Worm (Caenorhabditis elegans) whole organism, L4 larva: ENCODE measurements around the gene pafo-1.

Experiments used
- egl-27 ChIP-seq: sonication (generic microtip); optimal IDR thresholded peaks from 3 replicates; lab custom pipeline; 2017; ENCODE audit warnings: missing biosample characterization, missing genetic modification reagents, missing genetic modification characterization
- hlh-30 ChIP-seq: sonication (generic microtip); optimal IDR thresholded peaks from 2 replicates; lab custom pipeline; 2017; ENCODE audit warnings: antibody characterized with exemption, mild to moderate bottlenecking, missing genetic modification characterization, missing compliant biosample characterization; ENCODE audit not compliant: insufficient read depth
- jun-1 ChIP-seq: fragments of 150-350 bp; optimal IDR thresholded peaks from 2 replicates; lab custom pipeline; 2014; ENCODE audit warnings: missing biosample characterization, missing genetic modification reagents, missing genetic modification characterization
- nhr-237 ChIP-seq: sonication (generic microtip); optimal IDR thresholded peaks from 2 replicates; lab custom pipeline; 2017; ENCODE audit warnings: missing biosample characterization, missing genetic modification characterization
- skn-1 ChIP-seq: fragments of 150-350 bp; optimal IDR thresholded peaks from 2 replicates; lab custom pipeline; 2014; ENCODE audit warnings: missing biosample characterization, missing genetic modification characterization

DNA sequence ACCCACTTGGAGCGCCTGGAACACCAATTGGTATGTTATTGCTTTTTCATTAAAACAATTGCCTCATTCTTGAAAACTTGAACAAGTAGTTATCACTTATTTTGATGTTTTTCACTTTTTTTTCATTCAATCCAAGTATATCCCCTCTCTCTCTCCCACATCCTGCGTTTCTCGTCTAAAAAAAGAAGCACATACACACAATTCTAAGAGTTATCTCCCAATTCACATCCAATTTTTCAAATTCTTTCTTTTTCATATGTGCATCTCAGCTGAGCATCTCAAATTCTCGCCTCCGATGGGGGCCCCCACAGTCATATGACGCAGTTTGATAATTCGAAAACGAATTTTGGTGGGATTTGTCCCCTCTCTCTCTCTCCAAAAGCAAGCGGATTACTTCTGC lies 15.2 kb downstream of the pafo-1 start:
- no peak for TF ChIP-seq nhr-237 (tag; lab: Kevin White, UChicago)
- TF ChIP-seq jun-1 (tag; lab: Kevin White, UChicago) = no peak
- no peak for TF ChIP-seq skn-1
- no peak for TF ChIP-seq egl-27 (tag; lab: Kevin White, UChicago)
- no peak for TF ChIP-seq hlh-30 (tag; lab: Kevin White, UChicago)
